Worm (Caenorhabditis elegans) whole organism, L3 larva: ENCODE data around the gene T14G8.2.

ENCODE experiments used
- ZK546.5 ChIP-seq: sonication (generic microtip); optimal IDR thresholded peaks from 2 replicates; lab custom pipeline; 2017; ENCODE audit warnings: missing biosample characterization, missing genetic modification characterization
- ama-1 ChIP-seq: fragments of 150-350 bp; optimal IDR thresholded peaks from 2 replicates; lab custom pipeline; 2018
- ceh-9 ChIP-seq: sonication (generic microtip); optimal IDR thresholded peaks from 2 replicates; lab custom pipeline; 2018; ENCODE audit warnings: missing biosample characterization, missing genetic modification characterization
- daf-12 ChIP-seq: fragments of 150-350 bp; optimal IDR thresholded peaks from 2 replicates; lab custom pipeline; 2014; ENCODE audit warnings: missing biosample characterization, missing genetic modification reagents, missing genetic modification characterization
- elt-2 ChIP-seq: sonication (generic microtip); optimal IDR thresholded peaks from 2 replicates; lab custom pipeline; 2016; ENCODE audit warnings: missing genetic modification reagents, mild to moderate bottlenecking, missing genetic modification characterization, missing compliant biosample characterization
- fos-1 ChIP-seq: fragments of 150-350 bp; optimal IDR thresholded peaks from 2 replicates; lab custom pipeline; 2014; ENCODE audit warnings: missing biosample characterization, missing genetic modification characterization
- jun-1 ChIP-seq: fragments of 150-350 bp; optimal IDR thresholded peaks from 2 replicates; lab custom pipeline; 2014; ENCODE audit warnings: missing biosample characterization, missing genetic modification reagents, missing genetic modification characterization
- lin-39 ChIP-seq: fragments of 150-350 bp; optimal IDR thresholded peaks from 2 replicates; lab custom pipeline; 2018; ENCODE audit warnings: missing biosample characterization, missing genetic modification reagents, missing genetic modification characterization
- nhr-12 ChIP-seq: fragments of 150-350 bp; optimal IDR thresholded peaks from 2 replicates; lab custom pipeline; 2014; ENCODE audit warnings: missing biosample characterization, missing genetic modification characterization
- nhr-237 ChIP-seq: fragments of 150-350 bp; optimal IDR thresholded peaks from 2 replicates; lab custom pipeline; 2014; ENCODE audit warnings: missing biosample characterization, missing genetic modification characterization
- snpc-4 ChIP-seq: fragments of 150-350 bp; optimal IDR thresholded peaks from 2 replicates; lab custom pipeline; 2014; ENCODE audit warnings: missing biosample characterization, missing genetic modification characterization
- unc-39 ChIP-seq: sonication (generic microtip); optimal IDR thresholded peaks from 4 replicates; lab custom pipeline; 2017; ENCODE audit warnings: missing biosample characterization, missing genetic modification characterization
- unc-62 ChIP-seq: fragments of 150-350 bp; sonication (generic microtip); optimal IDR thresholded peaks from 4 replicates; lab custom pipeline; 2014; ENCODE audit warnings: missing biosample characterization, missing genetic modification reagents, missing genetic modification characterization

DNA sequence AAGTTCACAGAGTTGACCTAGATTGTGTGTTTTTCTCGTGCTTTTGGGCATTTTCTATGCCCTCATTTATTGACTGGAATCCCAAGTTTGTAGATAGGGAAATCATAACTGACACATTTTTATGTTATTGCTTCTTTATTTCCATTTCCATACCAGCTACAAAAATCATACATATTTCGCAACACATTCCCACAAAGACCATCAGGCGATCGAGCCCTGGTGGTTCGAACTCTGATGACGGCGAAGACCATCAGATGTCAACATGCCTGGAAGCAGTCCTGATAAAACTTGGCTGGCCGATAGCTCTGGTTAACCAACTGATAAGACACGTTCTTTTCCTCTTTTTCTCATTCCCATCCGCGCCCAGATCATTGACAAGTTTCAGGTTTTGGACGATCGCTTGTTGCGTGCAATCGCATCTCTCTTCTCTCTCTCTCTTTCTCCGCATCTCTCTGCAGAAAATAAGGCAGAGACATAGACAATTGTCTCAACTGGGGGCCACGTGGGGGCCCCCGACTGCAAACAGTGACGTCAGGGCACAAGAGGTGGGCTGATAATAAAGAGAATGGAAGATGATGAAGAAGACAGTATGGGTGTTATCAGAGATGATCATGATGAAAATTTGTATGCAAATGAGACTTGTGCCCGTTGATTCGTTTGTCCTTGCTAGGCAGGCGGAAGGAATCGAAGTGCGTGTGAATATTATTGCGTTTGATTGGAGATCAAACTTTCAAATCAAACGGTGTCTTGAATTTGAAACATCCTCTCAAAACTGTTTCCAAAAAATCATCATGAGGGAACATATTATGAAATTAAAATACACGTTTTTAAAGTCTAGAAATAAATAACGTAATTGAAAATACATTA lies 14.5 kb downstream of the T14G8.2 start:
- TF ChIP-seq unc-39 (tag; lab: Kevin White, UChicago) (no peak), daf-12 (no peak), jun-1 (tag; lab: Kevin White, UChicago) (peak; percentile 96), nhr-12 (tag; lab: Kevin White, UChicago) (no peak), fos-1 (tag; lab: Kevin White, UChicago) (peak; percentile 89), elt-2 (tag; lab: Kevin White, UChicago) (peak; percentile 100), unc-62 (GFP tag; lab: Kevin White, UChicago) (peak; percentile 71), lin-39 (tag; lab: Kevin White, UChicago) (peak; percentile 13), snpc-4 (tag; lab: Kevin White, UChicago) (peak; percentile 18), nhr-237 (tag; lab: Kevin White, UChicago) (no peak), ZK546.5 (no peak), ceh-9 (tag; lab: Kevin White, UChicago) (no peak), ama-1 (lab: Kevin White, UChicago) (no peak)
